Worm (Caenorhabditis elegans): ENCODE measurements around the gene golg-4.

ce11 chrIII:3467013-3467412 lies 61.6 kb downstream of the golg-4 start:
- TF ChIP-seq zag-1 (tag; optimal IDR thresholded peaks at IDR 0.05) (no peak), lin-29 (GFP tag; IDR thresholded peaks at IDR 0.05) (no peak), nhr-237 (tag; optimal IDR thresholded peaks at IDR 0.05) (no peak), lin-15B (tag; optimal IDR thresholded peaks at IDR 0.05) (no peak), ama-1 (optimal IDR thresholded peaks at IDR 0.05) (no peak)
